Fruit fly (Drosophila melanogaster) whole organism, adult: Measurements from ENCODE around the gene to.

Experiments
- CG33017 ChIP-seq: fragments of 200-800 bp; sonication (Bioruptor generic); optimal IDR thresholded peaks from 2 replicates; lab custom pipeline; 2018; ENCODE audit warnings: missing biosample characterization, mild to moderate bottlenecking, missing genetic modification characterization, moderate library complexity
- Clk ChIP-seq: fragments of 200-800 bp; sonication (Bioruptor generic); optimal IDR thresholded peaks from 2 replicates; lab custom pipeline; 2017; ENCODE audit warnings: missing biosample characterization, missing genetic modification characterization
- Crg-1 ChIP-seq: fragments of 200-800 bp; sonication (Bioruptor generic); optimal IDR thresholded peaks from 2 replicates; lab custom pipeline; 2016; ENCODE audit warnings: missing biosample characterization, missing genetic modification characterization
- Mnt ChIP-seq: fragments of 200-800 bp; sonication (Bioruptor generic); optimal IDR thresholded peaks from 2 replicates; lab custom pipeline; 2016; ENCODE audit warnings: missing biosample characterization, mild to moderate bottlenecking, missing genetic modification characterization
- bab1 ChIP-seq: fragments of 200-800 bp; sonication (Bioruptor generic); optimal IDR thresholded peaks from 3 replicates; lab custom pipeline; 2019; ENCODE audit warnings: missing biosample characterization, mild to moderate bottlenecking, missing genetic modification characterization, moderate library complexity
- cnc ChIP-seq, 2 experiments: fragments of >200 bp; optimal IDR thresholded peaks; 2 replicates each; lab custom pipeline; 2017
- kay ChIP-seq: fragments of 200-800 bp; sonication (Bioruptor generic); peaks from one replicate; lab custom pipeline; 2016; ENCODE audit warnings: missing biosample characterization, missing genetic modification characterization, borderline replicate concordance
- pad ChIP-seq: fragments of 200-800 bp; sonication (Bioruptor generic); optimal IDR thresholded peaks from 3 replicates; lab custom pipeline; 2017; ENCODE audit warnings: missing biosample characterization, missing genetic modification characterization, mild to moderate bottlenecking, moderate library complexity, missing genetic modification reagents

dm6 chr3R:25235362-25235761 lies 4.6 kb upstream of the to start, which contains the start of gene Sil1:
- TF ChIP-seq Crg-1 (GFP tag; lab: Kevin White, UChicago) (no peak), kay (GFP tag; lab: Kevin White, UChicago) (no peak), cnc (optimal IDR thresholded peaks at IDR 0.05; lab: Kevin White, UChicago) (no peak), Mnt (no peak), bab1 (GFP tag; lab: Kevin White, UChicago) (no peak), Clk (GFP tag; lab: Kevin White, UChicago) (no peak), pad (GFP tag; lab: Kevin White, UChicago) (no peak), CG33017 (tag; lab: Kevin White, UChicago) (no peak)
